Worm (Caenorhabditis elegans): ENCODE data around the gene AH6.17.

DNA sequence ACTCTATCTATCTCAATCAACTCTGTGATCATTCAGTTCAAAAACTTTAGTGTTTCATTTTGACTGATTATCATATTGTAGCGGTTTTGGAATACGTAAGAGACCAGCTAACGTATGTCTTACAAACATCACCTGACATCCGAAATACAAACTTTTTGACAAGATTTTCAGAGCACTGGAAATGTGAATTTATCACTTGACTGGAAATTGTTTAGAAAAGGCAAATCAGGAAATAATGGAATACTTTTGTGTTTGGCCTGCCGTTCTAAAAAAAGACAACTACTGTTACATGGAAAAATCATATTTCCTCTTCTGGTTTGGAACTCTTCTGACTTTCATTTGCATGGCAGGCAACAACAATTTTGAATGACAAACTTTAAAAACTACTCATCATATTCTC is 28.6 kb downstream of the AH6.17 start, which contains the start of gene F35H8.12:
- TF ChIP-seq nhr-90 (tag; optimal IDR thresholded peaks at IDR 0.05; ENCODE audit: poor library complexity), result no peak
- TF ChIP-seq fkh-10 (GFP tag; optimal IDR thresholded peaks at IDR 0.05), result no peak
- no peak for TF ChIP-seq snpc-4 (tag; optimal IDR thresholded peaks at IDR 0.05)
- no peak for TF ChIP-seq ama-1 (optimal IDR thresholded peaks at IDR 0.05)
- TF ChIP-seq pqm-1 (tag; optimal IDR thresholded peaks at IDR 0.05), result no peak
- no peak for TF ChIP-seq unc-62 (GFP tag; optimal IDR thresholded peaks at IDR 0.05)
- no peak for TF ChIP-seq fkh-4 (tag; optimal IDR thresholded peaks at IDR 0.05; ENCODE audit: borderline replicate concordance)
- no peak for TF ChIP-seq hlh-17 (GFP tag; optimal IDR thresholded peaks at IDR 0.05; ENCODE audit: borderline replicate concordance)
- no peak for TF ChIP-seq lir-3 (tag; optimal IDR thresholded peaks at IDR 0.05; ENCODE audit: poor library complexity)
- TF ChIP-seq Y116A8C.19 (tag; optimal IDR thresholded peaks at IDR 0.05; ENCODE audit: borderline replicate concordance), result no peak
- no peak for TF ChIP-seq jun-1 (tag; optimal IDR thresholded peaks at IDR 0.05)

Measured in whole organism, L1 larva.